Worm (Caenorhabditis elegans) whole organism, L4/young adult: Measurements from ENCODE around the gene let-711.
"Not testable (repeated sequence)": the region's sequence is repeated elsewhere in the genome, so short reads cannot be mapped to it uniquely, and the experiment has no call there.

ENCODE experiments used
- W03F9.2 ChIP-seq: fragments of 150-350 bp; optimal IDR thresholded peaks from 2 replicates; lab custom pipeline; 2014; ENCODE audit warnings: missing biosample characterization, missing genetic modification characterization
- dao-5 ChIP-seq: sonication (generic microtip); optimal IDR thresholded peaks from 2 replicates; lab custom pipeline; 2016; ENCODE audit warnings: missing genotype, missing genetic modification characterization, moderate library complexity, missing compliant biosample characterization
- him-1 ChIP-seq: sonication (generic microtip); optimal IDR thresholded peaks from 2 replicates; lab custom pipeline; 2016; ENCODE audit warnings: missing genotype, missing genetic modification reagents, missing genetic modification characterization, missing compliant biosample characterization

The let-711 gene

DNA sequence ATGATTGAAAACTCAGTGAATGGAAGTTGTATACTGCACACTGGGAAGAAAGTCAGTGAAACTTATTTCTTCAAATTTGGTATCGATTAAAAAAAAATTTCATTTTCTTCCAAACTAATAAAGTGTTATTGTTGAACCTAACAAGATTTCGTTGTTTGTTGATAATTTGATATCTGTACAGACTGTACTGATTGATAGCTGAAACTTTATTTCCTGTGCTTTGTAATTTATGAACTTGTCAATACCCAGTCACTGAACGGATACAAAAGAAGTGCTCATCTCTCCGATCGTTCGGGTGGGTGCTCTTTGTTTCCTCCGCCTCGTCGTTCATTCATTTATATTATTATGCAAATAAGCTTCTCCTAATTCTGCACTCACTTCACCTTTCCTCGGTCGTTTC lies 22.6 kb downstream of the let-711 start, which contains the start of gene F31E3.12:
Gene F31E3.12, plus strand, starts transcription at position 301 of the 400 bp plus-strand sequence.
- TF ChIP-seq W03F9.2, result no peak

DNA sequence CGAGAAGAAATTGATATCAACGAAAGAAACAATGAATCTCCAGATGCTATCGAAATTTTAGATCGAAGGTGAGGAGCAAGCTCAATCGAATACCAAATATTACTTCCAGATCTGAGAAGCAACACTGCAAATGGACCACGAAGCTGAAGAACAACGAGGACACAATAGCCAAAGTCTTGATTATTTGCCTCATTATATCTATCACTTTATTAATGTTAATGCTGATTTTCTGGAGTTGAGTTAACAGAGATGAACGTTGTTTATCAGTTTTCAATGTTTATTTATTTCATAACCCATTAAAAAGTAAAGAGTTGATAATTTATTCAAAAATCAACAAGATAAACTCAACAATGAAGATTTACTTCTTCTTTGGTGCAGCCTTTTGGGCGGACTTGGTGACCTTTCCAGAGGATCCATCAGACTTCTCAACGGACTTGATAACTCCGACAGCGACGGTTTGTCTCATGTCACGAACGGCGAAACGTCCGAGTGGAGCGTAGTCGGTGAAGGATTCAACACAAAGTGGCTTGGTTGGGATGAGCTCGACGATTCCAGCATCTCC lies 23.3 kb downstream of the let-711 start:
- TF ChIP-seq W03F9.2 (peak; percentile 50), him-1 (tag; lab: Kevin White, UChicago) (no peak), dao-5 (tag; lab: Kevin White, UChicago) (peak; percentile 25)

DNA sequence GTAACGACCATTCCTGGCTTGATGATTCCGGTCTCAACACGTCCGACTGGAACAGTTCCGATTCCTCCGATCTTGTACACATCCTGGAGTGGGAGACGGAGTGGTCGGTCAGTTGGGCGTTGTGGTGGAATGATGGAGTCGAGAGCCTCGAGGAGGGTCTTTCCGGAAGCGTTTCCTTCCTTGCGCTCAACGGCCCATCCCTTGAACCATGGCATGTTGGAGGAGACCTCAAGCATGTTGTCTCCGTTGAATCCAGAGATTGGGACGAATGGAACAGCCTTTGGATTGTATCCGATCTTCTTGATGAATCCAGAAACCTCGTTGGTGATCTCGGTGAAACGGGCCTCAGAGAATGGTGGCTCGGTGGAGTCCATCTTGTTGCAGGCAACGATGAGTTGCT lies 24.2 kb downstream of the let-711 start:
- no peak for TF ChIP-seq him-1 (tag; lab: Kevin White, UChicago)

DNA sequence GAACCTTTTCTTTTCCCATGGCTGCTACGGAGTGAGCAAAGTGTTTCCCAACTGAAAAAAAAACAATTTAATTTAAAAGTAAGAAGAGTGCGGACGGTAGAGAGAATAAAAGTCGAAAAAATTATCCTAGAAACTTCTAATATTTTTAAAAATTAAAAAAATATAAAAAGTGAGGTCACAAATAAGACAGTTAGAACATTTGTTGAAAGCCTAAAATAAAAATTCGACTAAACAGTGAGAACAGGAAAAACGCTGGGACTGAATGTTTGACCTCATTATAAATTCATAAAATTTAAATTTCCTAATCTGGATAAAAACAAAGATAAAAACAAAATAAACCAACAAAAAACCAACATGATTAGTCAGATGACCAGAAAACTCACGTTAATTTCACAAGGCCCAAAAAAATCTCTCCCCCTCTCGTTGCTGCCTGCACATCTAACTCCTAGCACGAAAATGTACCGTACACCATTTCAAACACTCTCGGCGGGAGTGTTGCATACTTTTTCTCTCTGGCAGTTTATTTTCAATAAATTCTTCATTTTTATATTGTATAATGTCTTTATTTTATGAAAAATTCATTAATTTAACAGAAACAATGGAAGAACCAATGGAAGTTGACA lies 25.3 kb downstream of the let-711 start, which contains the start of the genes eef-1A.1 and rfc-4:
Gene eef-1A.1, minus strand, starts transcription at position 51 of the 623 bp plus-strand sequence.
Gene rfc-4, plus strand, starts transcription at position 592 of the 623 bp plus-strand sequence.
- TF ChIP-seq W03F9.2, result peak; percentile 97
- peak; percentile 80 for TF ChIP-seq him-1 (tag; lab: Kevin White, UChicago)
- TF ChIP-seq dao-5 (tag; lab: Kevin White, UChicago), result no peak

DNA sequence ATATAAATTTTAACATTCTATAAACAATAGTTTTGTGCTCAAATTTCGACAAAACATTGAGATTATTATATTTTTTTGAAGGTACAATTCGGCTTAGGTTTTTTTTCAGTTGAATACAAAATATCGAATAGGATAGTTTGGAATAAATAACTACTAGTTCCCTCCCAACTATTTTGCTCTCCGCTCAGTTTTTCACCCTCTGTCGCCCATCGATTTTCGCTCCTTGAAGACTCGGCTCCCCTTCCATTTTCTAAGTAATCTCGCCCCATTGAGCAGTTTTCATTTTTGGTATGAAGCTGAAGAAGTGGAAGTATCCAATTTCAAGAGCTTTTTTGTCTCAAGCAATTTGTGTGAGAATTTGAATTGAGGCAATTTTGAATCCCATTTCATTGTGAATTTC lies 27.2 kb downstream of the let-711 start, which contains the start of gene F31E3.2:
Gene F31E3.2, plus strand, starts transcription at position 301 of the 400 bp plus-strand sequence.
- TF ChIP-seq him-1 (tag; lab: Kevin White, UChicago) (no peak), W03F9.2 (no peak), dao-5 (tag; lab: Kevin White, UChicago) (no peak)

DNA sequence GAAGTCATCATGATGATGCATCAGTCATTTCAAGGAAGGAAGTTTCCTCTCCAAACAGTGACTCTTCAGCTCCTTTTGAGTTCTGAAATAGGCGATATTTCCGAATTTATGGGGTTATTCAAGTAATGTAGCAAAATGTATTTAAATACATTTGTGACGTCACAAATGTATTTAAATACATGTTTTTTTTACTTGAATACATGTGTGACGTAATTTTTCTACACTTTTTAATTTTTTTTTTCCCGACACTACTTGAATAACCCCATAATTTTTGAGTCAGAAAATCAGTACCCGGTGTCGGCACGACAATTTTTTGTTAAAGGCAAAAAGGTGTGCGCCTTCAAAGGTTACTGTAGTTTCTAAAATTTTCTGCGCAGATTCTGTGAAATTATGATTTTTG lies 28.4 kb downstream of the let-711 start:
- TF ChIP-seq him-1 (tag; lab: Kevin White, UChicago) (no peak), W03F9.2 (no peak), dao-5 (tag; lab: Kevin White, UChicago) (no peak)

DNA sequence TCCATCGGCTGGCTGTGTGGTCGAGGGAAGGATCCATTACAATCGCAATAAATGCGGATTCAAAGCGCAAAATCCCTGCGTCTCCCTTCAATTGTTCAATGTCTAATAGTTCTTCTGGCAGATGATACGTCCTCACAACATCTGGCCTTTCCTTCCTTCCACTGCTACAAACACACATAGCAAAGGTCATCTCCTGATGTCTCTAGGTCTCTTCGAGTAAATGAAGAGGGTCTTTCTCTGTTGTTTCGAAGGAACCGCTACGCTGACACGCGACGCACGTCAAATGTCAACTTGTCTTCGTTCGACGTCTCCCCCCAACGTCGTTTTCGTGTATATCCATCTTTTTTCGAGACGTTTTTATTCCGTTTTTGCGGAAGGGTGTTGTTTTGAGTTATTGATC lies 32.4 kb downstream of the let-711 start:
- no peak for TF ChIP-seq dao-5 (tag; lab: Kevin White, UChicago)
- no peak for TF ChIP-seq him-1 (tag; lab: Kevin White, UChicago)
- TF ChIP-seq W03F9.2, result no peak

DNA sequence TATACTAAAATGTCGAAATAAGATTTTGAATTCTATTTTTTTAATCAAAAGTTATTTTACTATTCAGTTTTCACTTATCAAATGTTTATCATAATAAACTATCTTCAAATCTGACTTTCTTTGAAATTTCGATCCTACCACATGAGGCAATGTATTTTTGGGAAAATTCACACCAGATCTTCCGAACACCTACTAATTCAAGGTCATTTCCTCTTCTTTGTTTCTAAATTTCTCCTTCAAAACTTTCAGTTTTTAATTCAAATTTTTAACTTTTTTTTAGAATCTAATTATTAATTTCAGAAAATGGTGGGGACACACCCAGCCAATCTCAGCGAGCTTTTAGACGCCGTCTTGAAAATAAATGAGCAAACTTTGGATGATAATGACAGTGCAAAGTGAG lies 33.1 kb downstream of the let-711 start, which contains the start of gene ceh-20:
Gene ceh-20, plus strand, starts transcription at position 301 of the 400 bp plus-strand sequence.
- TF ChIP-seq him-1 (tag; lab: Kevin White, UChicago) (no peak), W03F9.2 (no peak), dao-5 (tag; lab: Kevin White, UChicago) (no peak)

DNA sequence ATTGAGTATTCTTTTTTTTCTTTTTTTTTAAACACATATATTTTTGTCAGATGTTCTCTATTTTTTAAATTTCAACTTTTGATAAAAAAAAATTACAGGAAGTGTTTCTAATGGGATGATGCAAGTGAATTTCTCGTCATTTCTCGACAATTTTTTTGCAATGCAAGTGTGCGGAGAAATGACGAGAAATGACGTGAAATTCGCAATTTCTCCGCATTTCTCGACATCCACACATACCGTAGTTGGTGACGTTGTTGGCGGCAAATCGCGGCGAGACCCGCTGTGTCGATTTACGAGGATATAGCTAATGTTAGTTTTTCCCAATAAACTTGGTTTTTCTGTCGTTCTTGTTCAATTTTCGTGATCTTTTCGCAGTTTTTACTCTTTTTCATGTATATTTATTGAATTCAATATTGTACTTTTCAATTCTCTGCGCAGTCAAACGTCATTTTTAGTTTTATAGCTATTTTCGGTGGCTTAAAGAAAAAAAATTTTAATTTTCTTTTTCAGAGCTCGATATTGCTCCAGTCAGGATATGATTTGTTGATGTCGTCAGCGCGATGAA lies 35.6 kb downstream of the let-711 start, which contains the start of gene F31E3.6:
Gene F31E3.6, plus strand, starts transcription at position 93 of the 565 bp plus-strand sequence.
- TF ChIP-seq W03F9.2; him-1 (tag; lab: Kevin White, UChicago); dao-5 (tag; lab: Kevin White, UChicago): not testable (repeated sequence)

DNA sequence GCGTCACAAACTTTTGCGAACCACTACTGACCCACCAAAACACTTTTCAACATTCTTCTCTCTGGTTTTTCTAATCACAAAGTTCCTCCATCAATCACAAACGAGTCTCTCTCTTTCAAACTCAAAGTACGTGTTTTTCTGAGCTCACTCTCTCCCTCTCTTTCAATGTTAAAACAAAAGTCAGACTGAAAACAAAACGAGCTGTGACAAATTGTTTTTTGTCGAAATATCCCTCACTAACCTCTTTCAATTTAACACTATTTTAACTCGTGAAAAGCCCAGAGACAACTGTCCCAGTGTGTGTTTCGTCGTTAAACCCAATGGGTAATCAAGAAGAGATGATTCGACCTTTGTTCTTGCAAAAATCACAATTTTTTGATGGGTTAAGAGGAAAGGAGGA lies 41.5 kb downstream of the let-711 start:
- TF ChIP-seq W03F9.2, result no peak
- no peak for TF ChIP-seq him-1 (tag; lab: Kevin White, UChicago)

DNA sequence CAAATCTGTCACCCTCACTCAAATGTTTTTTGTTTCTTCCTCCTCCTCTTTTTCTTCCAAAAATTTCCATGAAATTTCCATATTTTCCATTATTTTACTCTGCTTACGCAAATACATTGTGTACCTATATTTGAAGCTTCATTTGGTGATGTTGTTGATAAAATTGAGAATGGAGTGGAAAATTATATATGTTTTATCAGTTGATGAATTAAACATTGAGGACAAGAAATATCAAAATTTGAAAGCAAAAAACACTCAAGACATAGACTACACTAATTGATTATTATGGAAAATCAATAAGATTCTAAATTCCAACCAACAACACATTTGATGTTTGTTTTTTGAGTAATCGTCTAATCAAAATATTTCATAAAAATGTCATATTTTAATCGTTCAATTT lies 42.7 kb downstream of the let-711 start:
- TF ChIP-seq dao-5 (tag; lab: Kevin White, UChicago), result no peak
- peak; percentile 10 for TF ChIP-seq W03F9.2

DNA sequence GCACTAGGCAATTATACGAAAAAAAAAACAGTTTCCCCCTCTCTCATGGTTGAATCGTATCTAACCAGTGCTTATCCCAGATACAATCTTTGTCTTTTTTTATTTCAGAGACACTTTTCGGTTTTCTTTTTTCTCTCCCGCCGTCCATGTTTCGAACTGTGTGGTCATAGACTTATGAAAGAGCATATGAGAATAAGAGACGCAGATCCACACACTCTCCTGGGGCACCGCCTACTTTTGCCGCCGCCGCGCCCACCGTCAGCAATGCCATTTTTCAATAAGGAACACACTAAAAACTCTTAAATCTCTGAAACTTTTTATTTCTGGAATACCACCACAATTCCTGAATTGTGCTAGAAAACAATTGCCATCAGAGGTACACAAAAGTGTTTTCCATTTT lies 43.4 kb downstream of the let-711 start, which contains the start of gene prk-1:
Gene prk-1, plus strand, starts transcription at position 269 of the 400 bp plus-strand sequence.
- TF ChIP-seq him-1 (tag; lab: Kevin White, UChicago), result no peak
- TF ChIP-seq W03F9.2, result no peak
- no peak for TF ChIP-seq dao-5 (tag; lab: Kevin White, UChicago)

DNA sequence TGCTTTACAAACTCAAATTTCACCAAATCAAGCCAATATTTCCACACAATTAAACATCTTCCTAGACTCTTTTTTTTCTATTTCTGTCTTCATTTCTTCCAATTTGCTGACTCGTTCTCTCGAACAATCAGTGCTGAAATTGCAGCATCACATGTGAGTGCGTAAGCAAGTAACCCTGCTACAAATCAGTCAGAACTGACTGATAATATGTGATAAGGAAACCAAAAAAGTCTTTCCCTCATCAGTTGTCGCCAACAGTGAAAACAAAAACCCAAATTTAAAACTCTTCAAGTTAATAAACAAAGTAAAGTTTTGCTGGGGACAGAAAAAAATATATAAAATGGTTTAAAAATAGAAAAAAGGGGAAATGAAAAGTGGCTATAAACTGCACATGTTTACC lies 44.9 kb downstream of the let-711 start:
- TF ChIP-seq him-1 (tag; lab: Kevin White, UChicago), result no peak
- no peak for TF ChIP-seq W03F9.2
- no peak for TF ChIP-seq dao-5 (tag; lab: Kevin White, UChicago)

DNA sequence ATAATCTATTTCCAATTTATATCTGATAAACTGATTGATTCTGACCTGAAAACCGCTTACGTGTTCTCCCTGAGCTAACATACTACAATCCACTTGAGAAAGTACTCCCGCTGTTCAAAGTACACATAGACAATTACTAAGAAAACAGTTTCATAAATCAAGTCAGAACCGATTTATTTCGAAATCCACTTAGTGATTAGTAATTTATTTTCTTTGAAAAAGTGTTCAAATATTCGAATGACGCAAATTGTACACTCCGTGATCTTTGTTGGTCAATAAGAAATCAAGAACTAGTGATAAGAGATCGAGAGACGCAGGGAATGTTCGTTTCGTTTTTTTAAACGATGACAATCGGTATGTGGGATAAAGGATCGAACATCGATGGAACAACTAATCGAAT lies 46.0 kb downstream of the let-711 start:
- no peak for TF ChIP-seq him-1 (tag; lab: Kevin White, UChicago)
- TF ChIP-seq dao-5 (tag; lab: Kevin White, UChicago), result no peak
- no peak for TF ChIP-seq W03F9.2
